Fruit fly (Drosophila melanogaster): Measurements from ENCODE around the gene CG15200.

DNA sequence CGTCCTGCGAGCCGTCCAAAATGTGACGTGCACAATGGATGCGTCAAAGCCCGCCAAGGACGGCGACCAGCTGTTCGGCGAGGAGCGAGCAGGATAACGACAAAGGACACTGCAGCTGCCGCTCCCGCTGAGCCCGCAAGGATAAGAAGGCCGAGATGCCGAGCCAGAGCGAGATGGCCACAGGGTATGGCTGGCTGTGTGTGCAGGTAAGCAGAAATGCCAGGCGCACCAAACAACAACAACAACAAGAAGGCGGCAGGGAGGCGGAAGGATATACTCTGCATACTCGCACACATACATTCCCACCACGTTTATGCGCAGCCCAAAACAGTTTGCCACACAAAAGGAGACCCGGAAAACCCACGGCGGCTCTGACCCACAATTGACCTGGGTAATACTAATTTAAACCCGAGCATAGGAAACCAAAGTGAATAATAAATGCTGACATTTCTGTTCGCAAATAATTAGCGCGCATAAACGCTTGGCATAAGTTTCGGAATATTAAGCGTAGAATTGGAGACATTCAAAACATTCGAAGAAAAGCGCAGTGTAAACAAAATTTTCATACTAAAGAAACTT is 36.0 kb upstream of the CG15200 start:
- TF ChIP-seq CTCF (optimal IDR thresholded peaks at IDR 0.05) = no peak
- TF ChIP-seq CG8478 (optimal IDR thresholded peaks at IDR 0.05) = no peak

Data from S2 (cell line).